Worm (Caenorhabditis elegans) whole organism, young adult: ENCODE results near the gene C49H3.16.

Source experiments
- hlh-26 ChIP-seq: fragments of 200-800 bp; sonication (Bioruptor generic); conservative IDR thresholded peaks from 2 replicates; pipeline ENCODE4 v1.3.6; 2022; ENCODE audit warnings: missing genetic modification reagents, missing genetic modification characterization, missing compliant biosample characterization
- hmg-20 ChIP-seq: fragments of 200-800 bp; sonication (Bioruptor generic); IDR thresholded peaks from 2 replicates; pipeline ENCODE4 v1.3.6; 2022; ENCODE audit warnings: missing genetic modification reagents, missing genetic modification characterization, missing compliant biosample characterization
- rpc-1 ChIP-seq, 2 experiments: fragments of 150-350 bp in 1 of 2; sonication (generic microtip) in 1 of 2; optimal IDR thresholded peaks; 2 replicates each; lab custom pipeline; 2014 to 2018; ENCODE audit warnings: missing biosample characterization in 1 of 2, missing genetic modification characterization in 1 of 2, missing genetic modification reagents in 1 of 2, missing genotype in 1 of 2

DNA sequence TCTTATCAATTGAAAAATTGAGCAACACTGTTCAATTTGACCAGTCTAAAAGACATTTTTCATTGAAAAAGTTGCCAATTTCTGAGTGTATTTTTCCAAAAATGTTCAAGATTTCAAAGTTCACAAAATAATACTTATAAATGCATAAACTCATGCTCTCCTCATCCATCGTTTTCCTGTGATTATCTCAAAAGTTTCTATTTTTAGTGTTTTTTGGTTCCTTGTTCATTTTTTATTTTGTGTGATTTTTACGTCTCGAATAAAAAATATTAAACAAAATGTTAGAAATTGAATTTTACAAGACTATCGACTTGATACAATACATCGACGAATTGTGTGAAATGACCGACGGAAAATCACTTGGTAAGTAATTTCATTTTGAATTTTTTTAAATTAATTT, 38.5 kb upstream of the C49H3.16 start, which contains the start of gene atic-1:
- TF ChIP-seq rpc-1 (optimal IDR thresholded peaks at IDR 0.05; lab: Kevin White, UChicago) (no peak), rpc-1 (tag; optimal IDR thresholded peaks at IDR 0.05; lab: Kevin White, UChicago) (no peak), hmg-20 (GFP tag; lab: Robert Waterston, UW) (no peak), hlh-26 (GFP tag; lab: Robert Waterston, UW) (no peak)
